Worm (Caenorhabditis elegans) whole organism, late embryonic: ENCODE measurements around the gene dnj-17.

Experiments
- C08G9.2 ChIP-seq: sonication (generic microtip); optimal IDR thresholded peaks from 2 replicates; lab custom pipeline; 2016; ENCODE audit warnings: mild to moderate bottlenecking, missing genetic modification characterization, moderate library complexity, missing compliant biosample characterization
- K02D7.2 ChIP-seq: sonication (generic microtip); optimal IDR thresholded peaks from 2 replicates; lab custom pipeline; 2017; ENCODE audit warnings: mild to moderate bottlenecking, missing genetic modification characterization, missing compliant biosample characterization
- ceh-34 ChIP-seq: sonication (generic microtip); optimal IDR thresholded peaks from 2 replicates; lab custom pipeline; 2016; ENCODE audit warnings: mild to moderate bottlenecking, missing genetic modification characterization, missing compliant biosample characterization
- ceh-9 ChIP-seq: sonication (generic microtip); optimal IDR thresholded peaks from 2 replicates; lab custom pipeline; 2016; ENCODE audit warnings: mild to moderate bottlenecking, missing genetic modification characterization, inconsistent platforms, missing compliant biosample characterization
- dve-1 ChIP-seq: sonication (generic microtip); optimal IDR thresholded peaks from 2 replicates; lab custom pipeline; 2017; ENCODE audit warnings: antibody characterized with exemption, mild to moderate bottlenecking, missing genetic modification characterization, missing compliant biosample characterization
- elt-2 ChIP-seq: sonication (generic microtip); optimal IDR thresholded peaks from 2 replicates; lab custom pipeline; 2016; ENCODE audit warnings: missing genetic modification reagents, missing genetic modification characterization, missing compliant biosample characterization
- hlh-30 ChIP-seq: sonication (generic microtip); optimal IDR thresholded peaks from 2 replicates; lab custom pipeline; 2017; ENCODE audit warnings: antibody characterized with exemption, missing genetic modification characterization, missing compliant biosample characterization; ENCODE audit not compliant: insufficient read depth
- hlh-8 ChIP-seq: sonication (generic microtip); optimal IDR thresholded peaks from 2 replicates; lab custom pipeline; 2016; ENCODE audit warnings: missing genotype, missing genetic modification characterization, missing compliant biosample characterization
- nhr-11 ChIP-seq: fragments of 150-350 bp; optimal IDR thresholded peaks from 2 replicates; lab custom pipeline; 2014; ENCODE audit warnings: missing biosample characterization, missing genetic modification characterization
- nhr-232 ChIP-seq: sonication (generic microtip); optimal IDR thresholded peaks from 2 replicates; lab custom pipeline; 2016; ENCODE audit warnings: missing genetic modification characterization, missing compliant biosample characterization

ce11 chrIII:13404418-13404817 lies 11.3 kb upstream of the dnj-17 start, which contains the start of gene ttr-52:
- TF ChIP-seq dve-1: no peak
- TF ChIP-seq ceh-34: no peak
- no peak for TF ChIP-seq hlh-30 (tag; lab: Kevin White, UChicago)
- TF ChIP-seq elt-2: no peak
- no peak for TF ChIP-seq nhr-11 (tag; lab: Kevin White, UChicago)
- TF ChIP-seq ceh-9 (tag; lab: Kevin White, UChicago): no peak
- no peak for TF ChIP-seq C08G9.2 (tag; lab: Kevin White, UChicago)
- no peak for TF ChIP-seq nhr-232 (tag; lab: Kevin White, UChicago)
- no peak for TF ChIP-seq K02D7.2 (tag; lab: Kevin White, UChicago)
- TF ChIP-seq hlh-8 (tag; lab: Kevin White, UChicago): no peak
